Worm (Caenorhabditis elegans) whole organism, L2 larva: ENCODE data around the gene ugt-56.

Experiments used
- ZK546.5 ChIP-seq: sonication (generic microtip); optimal IDR thresholded peaks from 2 replicates; lab custom pipeline; 2017; ENCODE audit warnings: missing biosample characterization, missing genetic modification characterization
- elt-3 ChIP-seq: sonication (generic microtip); optimal IDR thresholded peaks from 2 replicates; lab custom pipeline; 2017; ENCODE audit warnings: missing biosample characterization, missing genetic modification characterization
- fos-1 ChIP-seq: fragments of 150-350 bp; optimal IDR thresholded peaks from 2 replicates; lab custom pipeline; 2014; ENCODE audit warnings: missing biosample characterization, missing genetic modification characterization
- mab-5 ChIP-seq: fragments of 150-350 bp; optimal IDR thresholded peaks from 2 replicates; lab custom pipeline; 2014; ENCODE audit warnings: missing biosample characterization, missing genetic modification characterization
- nhr-77 ChIP-seq: fragments of 150-350 bp; optimal IDR thresholded peaks from 2 replicates; lab custom pipeline; 2014; ENCODE audit warnings: missing biosample characterization, missing genetic modification characterization
- snpc-4 ChIP-seq: fragments of 150-350 bp; optimal IDR thresholded peaks from 2 replicates; lab custom pipeline; 2014; ENCODE audit warnings: missing biosample characterization, missing genetic modification characterization
- zag-1 ChIP-seq: fragments of 150-350 bp; optimal IDR thresholded peaks from 2 replicates; lab custom pipeline; 2014; ENCODE audit warnings: missing biosample characterization, missing genetic modification characterization
- ztf-1 ChIP-seq: fragments of 200-800 bp; sonication (Bioruptor generic); conservative IDR thresholded peaks from 2 replicates; pipeline ENCODE4 v1.3.6; 2022; ENCODE audit warnings: missing genetic modification characterization, missing compliant biosample characterization

ce11 chrV:12245777-12246452, 12.9 kb upstream of the ugt-56 start:
- TF ChIP-seq zag-1 (tag; lab: Kevin White, UChicago) = no peak
- TF ChIP-seq fos-1 (tag; lab: Kevin White, UChicago) = no peak
- no peak for TF ChIP-seq snpc-4 (tag; lab: Kevin White, UChicago)
- no peak for TF ChIP-seq mab-5 (tag; lab: Kevin White, UChicago)
- TF ChIP-seq elt-3 (tag; lab: Kevin White, UChicago) = no peak
- no peak for TF ChIP-seq ztf-1 (GFP tag; lab: Robert Waterston, UW)
- no peak for TF ChIP-seq nhr-77 (tag; lab: Kevin White, UChicago)
- no peak for TF ChIP-seq ZK546.5
